Fruit fly (Drosophila melanogaster) whole organism, adult: ENCODE measurements around the gene Eaf6.

Experiments
- CG11617 ChIP-seq: fragments of 200-800 bp; sonication (Bioruptor generic); optimal IDR thresholded peaks from 2 replicates; lab custom pipeline; 2017; ENCODE audit warnings: mild to moderate bottlenecking, missing biosample characterization, missing genetic modification reagents, missing genetic modification characterization
- CG12768 ChIP-seq: fragments of 200-800 bp; sonication (Bioruptor generic); optimal IDR thresholded peaks from 2 replicates; lab custom pipeline; 2017; ENCODE audit warnings: missing biosample characterization, missing genetic modification characterization, mild to moderate bottlenecking, moderate library complexity, missing genetic modification reagents
- CG14711 ChIP-seq: fragments of 200-800 bp; sonication (Bioruptor generic); optimal IDR thresholded peaks from 2 replicates; lab custom pipeline; 2018; ENCODE audit warnings: missing biosample characterization, mild to moderate bottlenecking, missing genetic modification characterization, moderate library complexity
- CG1620 ChIP-seq: fragments of 200-800 bp; sonication (Bioruptor generic); optimal IDR thresholded peaks from 2 replicates; lab custom pipeline; 2016; ENCODE audit warnings: missing biosample characterization, missing genetic modification characterization
- CG33017 ChIP-seq: fragments of 200-800 bp; sonication (Bioruptor generic); optimal IDR thresholded peaks from 2 replicates; lab custom pipeline; 2018; ENCODE audit warnings: missing biosample characterization, mild to moderate bottlenecking, missing genetic modification characterization, moderate library complexity
- CG5204 ChIP-seq: fragments of 200-800 bp; sonication (Bioruptor generic); optimal IDR thresholded peaks from 2 replicates; lab custom pipeline; 2016; ENCODE audit warnings: missing biosample characterization, missing genetic modification characterization
- CG7045 ChIP-seq: fragments of 200-800 bp; sonication (Bioruptor generic); optimal IDR thresholded peaks from 2 replicates; lab custom pipeline; 2017; ENCODE audit warnings: missing biosample characterization, mild to moderate bottlenecking, missing genetic modification characterization
- CG7101 ChIP-seq: fragments of 200-800 bp; sonication (Bioruptor generic); optimal IDR thresholded peaks from 2 replicates; lab custom pipeline; 2018; ENCODE audit warnings: missing biosample characterization, mild to moderate bottlenecking, missing genetic modification characterization, moderate library complexity
- Clk ChIP-seq: fragments of 200-800 bp; sonication (Bioruptor generic); optimal IDR thresholded peaks from 2 replicates; lab custom pipeline; 2017; ENCODE audit warnings: missing biosample characterization, missing genetic modification characterization
- Crg-1 ChIP-seq: fragments of 200-800 bp; sonication (Bioruptor generic); optimal IDR thresholded peaks from 2 replicates; lab custom pipeline; 2016; ENCODE audit warnings: missing biosample characterization, missing genetic modification characterization
- Hr96 ChIP-seq: fragments of 200-800 bp; sonication (Bioruptor generic); optimal IDR thresholded peaks from 2 replicates; lab custom pipeline; 2016; ENCODE audit warnings: missing biosample characterization, missing genetic modification characterization
- Mnt ChIP-seq: fragments of 200-800 bp; sonication (Bioruptor generic); optimal IDR thresholded peaks from 2 replicates; lab custom pipeline; 2016; ENCODE audit warnings: missing biosample characterization, mild to moderate bottlenecking, missing genetic modification characterization
- bab1 ChIP-seq: fragments of 200-800 bp; sonication (Bioruptor generic); optimal IDR thresholded peaks from 3 replicates; lab custom pipeline; 2019; ENCODE audit warnings: missing biosample characterization, mild to moderate bottlenecking, missing genetic modification characterization, moderate library complexity
- cic ChIP-seq: fragments of 200-800 bp; sonication (Bioruptor generic); optimal IDR thresholded peaks from 2 replicates; lab custom pipeline; 2017; ENCODE audit warnings: missing biosample characterization, mild to moderate bottlenecking, missing genetic modification characterization, moderate library complexity
- cnc ChIP-seq, 2 experiments: fragments of >200 bp; optimal IDR thresholded peaks; 2 replicates each; lab custom pipeline; 2017
- kay ChIP-seq: fragments of 200-800 bp; sonication (Bioruptor generic); peaks from one replicate; lab custom pipeline; 2016; ENCODE audit warnings: missing biosample characterization, missing genetic modification characterization, borderline replicate concordance
- ovo ChIP-seq: fragments of 200-800 bp; sonication (Bioruptor generic); optimal IDR thresholded peaks from 2 replicates; lab custom pipeline; 2016; ENCODE audit warnings: missing biosample characterization, missing genetic modification characterization
- pad ChIP-seq: fragments of 200-800 bp; sonication (Bioruptor generic); optimal IDR thresholded peaks from 3 replicates; lab custom pipeline; 2017; ENCODE audit warnings: missing biosample characterization, missing genetic modification characterization, mild to moderate bottlenecking, moderate library complexity, missing genetic modification reagents
- tj ChIP-seq: fragments of 200-800 bp; sonication (Bioruptor generic); optimal IDR thresholded peaks from 3 replicates; lab custom pipeline; 2017; ENCODE audit warnings: missing biosample characterization, mild to moderate bottlenecking, missing genetic modification characterization, moderate library complexity
- toe ChIP-seq: fragments of 200-800 bp; sonication (Bioruptor generic); optimal IDR thresholded peaks from 2 replicates; lab custom pipeline; 2016; ENCODE audit warnings: missing biosample characterization, missing genetic modification characterization

The Eaf6 gene

DNA sequence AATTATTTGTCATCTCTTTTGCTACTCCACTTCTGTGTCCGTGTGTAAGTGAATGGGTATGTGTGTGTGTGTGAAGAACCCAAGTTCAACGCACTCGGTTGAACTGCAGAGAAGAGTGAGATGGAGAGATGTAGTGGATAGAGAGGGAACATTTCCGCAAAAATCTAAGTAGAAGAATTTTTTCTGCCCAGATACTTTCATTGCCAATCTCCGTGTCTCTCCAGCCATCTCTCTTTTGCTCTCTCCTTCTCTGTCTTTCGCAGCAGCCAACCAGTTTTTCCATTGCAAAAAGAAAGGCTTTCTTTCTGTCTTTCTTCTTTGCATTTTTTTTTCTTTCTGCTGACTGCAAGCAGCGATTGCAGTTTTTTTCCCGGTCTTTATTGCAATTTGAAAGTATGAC lies 10.6 kb upstream of the Eaf6 start:
- TF ChIP-seq ovo (GFP tag; lab: Kevin White, UChicago): no peak

dm6 chr3L:5617395-5617794 lies 9.3 kb upstream of the Eaf6 start:
- no peak for TF ChIP-seq CG11617 (GFP tag; lab: Kevin White, UChicago)
- no peak for TF ChIP-seq CG14711
- no peak for TF ChIP-seq tj (GFP tag; lab: Kevin White, UChicago)
- no peak for TF ChIP-seq CG33017 (tag; lab: Kevin White, UChicago)
- no peak for TF ChIP-seq cnc (optimal IDR thresholded peaks at IDR 0.05; lab: Kevin White, UChicago)
- no peak for TF ChIP-seq toe (GFP tag; lab: Kevin White, UChicago)
- TF ChIP-seq CG7101 (tag; lab: Kevin White, UChicago): no peak
- TF ChIP-seq Hr96: no peak
- no peak for TF ChIP-seq CG1620 (GFP tag; lab: Kevin White, UChicago)
- TF ChIP-seq ovo (GFP tag; lab: Kevin White, UChicago): no peak
- TF ChIP-seq pad: no peak
- TF ChIP-seq bab1: no peak
- no peak for TF ChIP-seq Clk (GFP tag; lab: Kevin White, UChicago)
- TF ChIP-seq CG12768 (GFP tag; lab: Kevin White, UChicago): no peak
- TF ChIP-seq Crg-1 (GFP tag; lab: Kevin White, UChicago): no peak
- no peak for TF ChIP-seq CG5204 (GFP tag; lab: Kevin White, UChicago)
- no peak for TF ChIP-seq kay (GFP tag; lab: Kevin White, UChicago)
- TF ChIP-seq cic (GFP tag; lab: Kevin White, UChicago): no peak
- no peak for TF ChIP-seq Mnt
- no peak for TF ChIP-seq CG7045 (GFP tag; lab: Kevin White, UChicago)

DNA sequence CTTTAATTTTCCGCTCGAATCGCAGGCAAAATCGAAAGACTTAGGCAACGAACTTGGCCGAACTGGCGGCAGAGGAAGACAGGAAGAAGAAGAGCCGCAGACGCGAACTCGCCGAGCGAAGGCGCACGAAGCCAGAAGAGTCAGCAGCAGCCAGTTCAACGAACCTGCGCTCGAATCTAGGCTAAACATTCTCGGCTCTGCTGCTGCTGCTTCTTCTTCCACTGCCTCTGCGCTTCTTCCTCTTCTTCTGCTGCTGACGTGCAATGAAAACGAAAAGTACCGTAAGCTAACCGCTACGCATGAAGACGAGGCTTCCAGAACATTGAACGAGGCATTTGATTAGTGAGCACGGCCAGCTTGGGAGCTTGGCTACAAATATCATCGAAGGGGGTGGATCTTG lies 8.4 kb upstream of the Eaf6 start:
- TF ChIP-seq Clk (GFP tag; lab: Kevin White, UChicago) (no peak), Crg-1 (GFP tag; lab: Kevin White, UChicago) (no peak), kay (GFP tag; lab: Kevin White, UChicago) (no peak), cnc (optimal IDR thresholded peaks at IDR 0.05; lab: Kevin White, UChicago) (no peak), CG33017 (tag; lab: Kevin White, UChicago) (no peak)

DNA sequence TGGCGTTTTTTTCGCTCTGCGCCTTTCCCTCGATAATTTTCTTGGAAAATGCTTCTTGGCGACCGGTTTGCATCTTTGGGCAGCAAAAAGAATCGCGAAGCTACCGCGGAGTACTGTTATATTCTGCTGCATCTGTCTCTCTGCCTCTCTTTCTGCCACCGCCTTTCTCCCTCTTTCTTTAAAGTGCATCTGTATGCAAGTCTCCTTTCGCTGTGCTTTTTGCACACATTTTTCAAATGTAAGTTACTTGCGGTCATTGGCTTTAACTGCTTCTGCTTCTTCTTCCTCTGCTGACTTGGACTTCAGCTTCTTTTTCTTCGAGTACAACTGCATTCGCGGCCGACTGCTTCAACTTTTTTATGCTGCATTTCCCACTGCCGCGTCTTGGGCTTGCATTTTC lies 7.6 kb upstream of the Eaf6 start:
- TF ChIP-seq CG11617 (GFP tag; lab: Kevin White, UChicago) (no peak), CG33017 (tag; lab: Kevin White, UChicago) (no peak), pad (no peak), Hr96 (no peak), CG5204 (GFP tag; lab: Kevin White, UChicago) (no peak), CG7045 (GFP tag; lab: Kevin White, UChicago) (no peak), toe (GFP tag; lab: Kevin White, UChicago) (no peak), bab1 (no peak), tj (GFP tag; lab: Kevin White, UChicago) (no peak), Mnt (no peak), kay (GFP tag; lab: Kevin White, UChicago) (no peak), ovo (GFP tag; lab: Kevin White, UChicago) (no peak), Crg-1 (GFP tag; lab: Kevin White, UChicago) (no peak), cic (GFP tag; lab: Kevin White, UChicago) (no peak), Clk (GFP tag; lab: Kevin White, UChicago) (no peak), CG14711 (no peak)

dm6 chr3L:5611732-5612250 lies 3.7 kb upstream of the Eaf6 start:
- no peak for TF ChIP-seq Clk (GFP tag; lab: Kevin White, UChicago)
- peak; percentile 66 for TF ChIP-seq kay (GFP tag; lab: Kevin White, UChicago)
- TF ChIP-seq cic (GFP tag; lab: Kevin White, UChicago): no peak
- peak; percentile 58 for TF ChIP-seq CG33017 (tag; lab: Kevin White, UChicago)
- no peak for TF ChIP-seq CG11617 (GFP tag; lab: Kevin White, UChicago)
- TF ChIP-seq cnc (optimal IDR thresholded peaks at IDR 0.05; lab: Kevin White, UChicago): no peak
- peak; percentile 25 for TF ChIP-seq CG7045 (GFP tag; lab: Kevin White, UChicago)
- no peak for TF ChIP-seq Mnt
- TF ChIP-seq Crg-1 (GFP tag; lab: Kevin White, UChicago): no peak
- peak; percentile 14 for TF ChIP-seq CG7101 (tag; lab: Kevin White, UChicago)
- TF ChIP-seq CG5204 (GFP tag; lab: Kevin White, UChicago): no peak
- TF ChIP-seq CG1620 (GFP tag; lab: Kevin White, UChicago): no peak
- no peak for TF ChIP-seq pad
- no peak for TF ChIP-seq ovo (GFP tag; lab: Kevin White, UChicago)
- TF ChIP-seq toe (GFP tag; lab: Kevin White, UChicago): no peak
- TF ChIP-seq CG14711: peak; percentile 22
- TF ChIP-seq CG12768 (GFP tag; lab: Kevin White, UChicago): no peak
- no peak for TF ChIP-seq tj (GFP tag; lab: Kevin White, UChicago)

dm6 chr3L:5610582-5610981 lies 2.5 kb upstream of the Eaf6 start:
- TF ChIP-seq tj (GFP tag; lab: Kevin White, UChicago) (peak; percentile 28), Clk (GFP tag; lab: Kevin White, UChicago) (no peak), kay (GFP tag; lab: Kevin White, UChicago) (no peak), CG33017 (tag; lab: Kevin White, UChicago) (peak; percentile 0), CG12768 (GFP tag; lab: Kevin White, UChicago) (peak; percentile 47), cic (GFP tag; lab: Kevin White, UChicago) (peak; percentile 71), ovo (GFP tag; lab: Kevin White, UChicago) (no peak), Mnt (peak; percentile 53), CG7101 (tag; lab: Kevin White, UChicago) (peak; percentile 24), bab1 (peak; percentile 14)
